Worm (Caenorhabditis elegans) whole organism, L1 larva: ENCODE results near the gene Y43F8B.12.

ENCODE experiments used
- F16B12.6 ChIP-seq: fragments of 150-350 bp; optimal IDR thresholded peaks from 2 replicates; lab custom pipeline; 2014; ENCODE audit warnings: missing biosample characterization, missing genetic modification characterization
- Y116A8C.19 ChIP-seq: sonication (generic microtip); optimal IDR thresholded peaks from 2 replicates; lab custom pipeline; 2016; ENCODE audit warnings: missing compliant biosample characterization, missing genetic modification characterization, borderline replicate concordance
- aha-1 ChIP-seq: fragments of 150-350 bp; optimal IDR thresholded peaks from 2 replicates; lab custom pipeline; 2014; ENCODE audit warnings: missing biosample characterization, missing genetic modification characterization
- alr-1 ChIP-seq: fragments of 200-800 bp; sonication (Bioruptor generic); optimal IDR thresholded peaks from 2 replicates; lab custom pipeline; 2018; ENCODE audit warnings: borderline replicate concordance, mild to moderate bottlenecking, missing genetic modification characterization, missing compliant biosample characterization
- aly-2 ChIP-seq: fragments of 150-350 bp; optimal IDR thresholded peaks from 2 replicates; lab custom pipeline; 2014; ENCODE audit warnings: missing biosample characterization, missing genetic modification characterization
- blmp-1 ChIP-seq: fragments of 150-350 bp; optimal IDR thresholded peaks from 2 replicates; lab custom pipeline; 2014; ENCODE audit warnings: missing biosample characterization, missing genetic modification characterization
- ceh-8 ChIP-seq: fragments of 200-800 bp; sonication (Bioruptor generic); optimal IDR thresholded peaks from 2 replicates; lab custom pipeline; 2018; ENCODE audit warnings: mild to moderate bottlenecking, missing genetic modification characterization, moderate library complexity, missing compliant biosample characterization
- ceh-82 ChIP-seq, 3 experiments: fragments of 150-350 bp in 1 of 3; sonication (generic microtip) in 2 of 3; optimal IDR thresholded peaks; 2 replicates each; lab custom pipeline; 2014 to 2017; ENCODE audit warnings: missing biosample characterization in 3 of 3, missing genetic modification characterization in 3 of 3
- ceh-88 ChIP-seq: fragments of 200-800 bp; sonication (Bioruptor generic); IDR thresholded peaks from 2 replicates; pipeline ENCODE4 v1.3.6; 2022; ENCODE audit warnings: missing genetic modification characterization, missing compliant biosample characterization
- ceh-90 ChIP-seq: sonication (generic microtip); optimal IDR thresholded peaks from 2 replicates; lab custom pipeline; 2016; ENCODE audit warnings: missing genetic modification characterization, missing compliant biosample characterization
- dsc-1 ChIP-seq: sonication (generic microtip); optimal IDR thresholded peaks from 2 replicates; lab custom pipeline; 2016; ENCODE audit warnings: mild to moderate bottlenecking, missing genetic modification characterization, missing compliant biosample characterization
- efl-1 ChIP-seq, 4 experiments: fragments of 150-350 bp; optimal IDR thresholded peaks in 3 of 4; peaks in 1 of 4; 1 replicate in 1 of 4; 2 replicates in 3 of 4; lab custom pipeline; 2014; ENCODE audit warnings: missing biosample characterization in 2 of 4, missing genetic modification characterization in 2 of 4, missing genetic modification reagents in 2 of 4
- egl-13 ChIP-seq: sonication (generic microtip); optimal IDR thresholded peaks from 2 replicates; lab custom pipeline; 2016; ENCODE audit warnings: missing genotype, missing genetic modification reagents, missing genetic modification characterization, missing compliant biosample characterization
- elt-2 ChIP-seq: sonication (generic microtip); optimal IDR thresholded peaks from 2 replicates; lab custom pipeline; 2016; ENCODE audit warnings: missing genetic modification characterization, mild to moderate bottlenecking, inconsistent platforms, missing compliant biosample characterization, missing genetic modification reagents
- ets-5 ChIP-seq: fragments of 200-800 bp; sonication (Bioruptor generic); IDR thresholded peaks from 2 replicates; pipeline ENCODE4 v1.3.6; 2022; ENCODE audit warnings: missing genetic modification characterization, missing compliant biosample characterization
- fkh-10 ChIP-seq: sonication (generic microtip); optimal IDR thresholded peaks from 2 replicates; lab custom pipeline; 2017; ENCODE audit warnings: missing biosample characterization, missing genetic modification reagents, missing genetic modification characterization
- grh-1 ChIP-seq: fragments of 200-800 bp; sonication (Bioruptor generic); IDR thresholded peaks from 2 replicates; pipeline ENCODE4 v1.3.6; 2022; ENCODE audit warnings: missing genetic modification reagents, missing genetic modification characterization, missing compliant biosample characterization
- hlh-4 ChIP-seq: sonication (generic microtip); optimal IDR thresholded peaks from 2 replicates; lab custom pipeline; 2016; ENCODE audit warnings: mild to moderate bottlenecking, missing genetic modification characterization, missing compliant biosample characterization
- hpl-2 ChIP-seq: fragments of 150-350 bp; optimal IDR thresholded peaks from 2 replicates; lab custom pipeline; 2014; ENCODE audit warnings: missing biosample characterization, missing genetic modification reagents, missing genetic modification characterization
- irx-1 ChIP-seq: sonication (generic microtip); optimal IDR thresholded peaks from 2 replicates; lab custom pipeline; 2016; ENCODE audit warnings: missing genetic modification characterization, missing compliant biosample characterization
- jun-1 ChIP-seq: fragments of 150-350 bp; optimal IDR thresholded peaks from 2 replicates; lab custom pipeline; 2014; ENCODE audit warnings: missing biosample characterization, missing genetic modification reagents, missing genetic modification characterization
- lin-15B ChIP-seq: fragments of 150-350 bp; sonication (generic microtip); optimal IDR thresholded peaks from 3 replicates; lab custom pipeline; 2014; ENCODE audit warnings: missing biosample characterization, missing genetic modification characterization
- mef-2 ChIP-seq: fragments of 150-350 bp; optimal IDR thresholded peaks from 2 replicates; lab custom pipeline; 2014; ENCODE audit warnings: missing biosample characterization, missing genetic modification characterization
- mep-1 ChIP-seq: fragments of 150-350 bp; optimal IDR thresholded peaks from 2 replicates; lab custom pipeline; 2014; ENCODE audit warnings: missing biosample characterization, missing genetic modification characterization
- nhr-12 ChIP-seq: sonication (generic microtip); optimal IDR thresholded peaks from 2 replicates; lab custom pipeline; 2017; ENCODE audit warnings: missing biosample characterization, missing genetic modification characterization
- nhr-19 ChIP-seq: fragments of 200-800 bp; sonication (Bioruptor generic); conservative IDR thresholded peaks from 2 replicates; pipeline ENCODE4 v1.3.6; 2022; ENCODE audit warnings: missing genetic modification characterization, missing compliant biosample characterization
- nhr-28 ChIP-seq: fragments of 150-350 bp; optimal IDR thresholded peaks from 2 replicates; lab custom pipeline; 2014; ENCODE audit warnings: missing biosample characterization, missing genetic modification characterization
- nhr-47 ChIP-seq: sonication (generic microtip); optimal IDR thresholded peaks from 2 replicates; lab custom pipeline; 2016; ENCODE audit warnings: mild to moderate bottlenecking, missing genetic modification characterization, moderate library complexity, missing compliant biosample characterization
- nhr-71 ChIP-seq: sonication (generic microtip); optimal IDR thresholded peaks from 2 replicates; lab custom pipeline; 2016; ENCODE audit warnings: mild to moderate bottlenecking, missing genetic modification characterization, moderate library complexity, missing compliant biosample characterization
- nhr-76 ChIP-seq: sonication (generic microtip); optimal IDR thresholded peaks from 2 replicates; lab custom pipeline; 2017; ENCODE audit warnings: missing biosample characterization, missing genetic modification characterization
- pag-3 ChIP-seq: sonication (generic microtip); optimal IDR thresholded peaks from 2 replicates; lab custom pipeline; 2017; ENCODE audit warnings: missing genetic modification characterization, mild to moderate bottlenecking, missing compliant biosample characterization, antibody characterized with exemption, borderline replicate concordance; ENCODE audit not compliant: insufficient read depth
- pax-3 ChIP-seq: fragments of 200-800 bp; sonication (Bioruptor generic); optimal IDR thresholded peaks from 2 replicates; lab custom pipeline; 2018; ENCODE audit warnings: mild to moderate bottlenecking, missing genetic modification characterization, moderate library complexity, missing compliant biosample characterization
- rnt-1 ChIP-seq: sonication (generic microtip); optimal IDR thresholded peaks from 2 replicates; lab custom pipeline; 2016; ENCODE audit warnings: mild to moderate bottlenecking, missing genetic modification characterization, moderate library complexity, missing compliant biosample characterization
- skn-1 ChIP-seq: fragments of 150-350 bp; optimal IDR thresholded peaks from 2 replicates; lab custom pipeline; 2014; ENCODE audit warnings: missing biosample characterization, missing genetic modification characterization
- snpc-4 ChIP-seq: fragments of 150-350 bp; optimal IDR thresholded peaks from 2 replicates; lab custom pipeline; 2014; ENCODE audit warnings: missing biosample characterization, missing genetic modification characterization
- tbx-2 ChIP-seq: sonication (generic microtip); optimal IDR thresholded peaks from 2 replicates; lab custom pipeline; 2016; ENCODE audit warnings: missing genetic modification characterization, missing compliant biosample characterization
- ztf-11 ChIP-seq, 2 experiments: sonication (generic microtip); optimal IDR thresholded peaks; 2 replicates each; lab custom pipeline; 2016 to 2017; ENCODE audit warnings: missing genetic modification characterization in 2 of 2, missing biosample characterization in 1 of 2, missing compliant biosample characterization in 1 of 2

The Y43F8B.12 gene

DNA sequence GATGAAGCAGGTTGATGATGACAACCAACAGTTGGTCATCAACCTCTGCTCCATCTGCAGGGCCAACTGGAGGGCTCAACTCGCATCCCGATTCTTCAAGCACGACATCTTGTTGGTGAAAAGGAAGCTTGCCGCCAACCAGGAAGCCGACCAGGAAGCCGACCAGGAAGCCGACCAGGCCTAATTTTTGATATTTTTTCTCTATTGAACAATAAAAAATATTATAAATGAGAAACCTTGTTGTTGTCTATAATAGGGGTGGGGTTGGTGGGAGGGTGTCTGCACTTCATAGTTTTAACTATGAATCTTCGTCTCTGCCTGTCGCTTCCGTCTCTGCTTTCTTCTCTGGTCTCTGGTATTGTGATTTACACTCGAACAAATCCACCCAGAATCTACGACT is 17.5 kb downstream of the Y43F8B.12 start, which contains the start of gene Y43F8B.18:
Gene Y43F8B.18, plus strand, starts transcription at position 301 of the 400 bp plus-strand sequence.
- no peak for TF ChIP-seq ceh-90 (tag; lab: Kevin White, UChicago)
- no peak for TF ChIP-seq rnt-1 (tag; lab: Kevin White, UChicago)
- TF ChIP-seq pax-3, result no peak
- TF ChIP-seq hlh-4 (tag; lab: Kevin White, UChicago), result no peak
- TF ChIP-seq mef-2, result no peak
- TF ChIP-seq alr-1, result no peak
- no peak for TF ChIP-seq irx-1 (tag; lab: Kevin White, UChicago)
- TF ChIP-seq skn-1 (tag; lab: Kevin White, UChicago), result no peak
- TF ChIP-seq ztf-11 (tag; optimal IDR thresholded peaks at IDR 0.05; lab: Kevin White, UChicago), result no peak
- TF ChIP-seq hpl-2 (GFP tag; lab: Kevin White, UChicago), result no peak
- TF ChIP-seq fkh-10, result no peak
- no peak for TF ChIP-seq pag-3 (tag; lab: Kevin White, UChicago)
- no peak for TF ChIP-seq F16B12.6 (tag; lab: Kevin White, UChicago)
- no peak for TF ChIP-seq egl-13 (tag; lab: Kevin White, UChicago)
- TF ChIP-seq ets-5 (GFP tag; lab: Robert Waterston, UW), result no peak
- TF ChIP-seq, all 84 proteins: peak for 0

DNA sequence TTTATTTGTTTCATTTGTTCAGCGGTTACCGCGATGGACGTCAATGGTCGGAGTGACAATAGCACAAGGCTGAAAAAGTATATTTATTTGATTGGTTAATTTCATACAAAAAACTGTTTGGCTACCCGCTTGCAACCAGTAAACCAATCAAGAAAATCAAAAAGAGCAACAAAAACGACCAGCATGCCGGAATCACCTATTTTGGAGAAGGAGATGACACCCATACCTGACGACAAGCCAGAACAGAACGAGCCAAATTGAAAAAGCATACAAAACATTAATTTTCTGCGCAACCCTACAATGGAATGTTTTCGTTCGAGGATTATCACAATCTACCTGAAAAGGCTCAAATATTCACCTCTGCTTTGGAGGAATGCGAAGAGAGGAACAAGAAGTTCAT is 22.3 kb downstream of the Y43F8B.12 start, which contains the start of gene Y43F8B.7:
Gene Y43F8B.7, plus strand, starts transcription at position 301 of the 400 bp plus-strand sequence.
- no peak for TF ChIP-seq nhr-76
- TF ChIP-seq ceh-8, result no peak
- no peak for TF ChIP-seq ceh-88 (GFP tag; lab: Robert Waterston, UW)
- TF ChIP-seq fkh-10, result no peak
- no peak for TF ChIP-seq elt-2 (tag; lab: Kevin White, UChicago)
- TF ChIP-seq nhr-28 (tag; lab: Kevin White, UChicago), result no peak
- TF ChIP-seq ets-5 (GFP tag; lab: Robert Waterston, UW), result no peak
- TF ChIP-seq jun-1 (tag; lab: Kevin White, UChicago), result no peak
- no peak for TF ChIP-seq alr-1
- no peak for TF ChIP-seq nhr-19 (GFP tag; lab: Robert Waterston, UW)
- TF ChIP-seq lin-15B, result no peak

DNA sequence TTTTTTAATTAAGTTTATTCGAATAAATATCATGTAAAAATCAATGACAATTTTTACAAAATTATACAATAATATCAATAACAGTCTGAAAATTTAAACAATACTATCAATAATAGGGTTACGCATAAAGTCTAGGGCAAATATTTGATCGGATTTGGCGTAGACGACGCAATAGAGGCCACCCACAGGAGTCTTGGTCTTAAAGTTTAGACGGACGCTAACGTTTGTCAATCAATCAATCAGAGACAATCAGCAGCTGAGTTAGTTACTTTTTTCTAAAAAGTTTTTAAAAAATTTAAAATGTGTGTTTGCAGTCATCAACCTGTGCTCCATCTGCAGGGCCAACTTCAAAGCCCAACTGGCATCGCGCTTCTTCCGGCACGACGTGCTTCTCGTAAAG is 23.1 kb downstream of the Y43F8B.12 start, which contains the start of gene Y43F8B.29:
Gene Y43F8B.29, plus strand, starts transcription at position 301 of the 400 bp plus-strand sequence.
- no peak for TF ChIP-seq mep-1
- TF ChIP-seq efl-1 (optimal IDR thresholded peaks at IDR 0.05; lab: Kevin White, UChicago), result no peak
- no peak for TF ChIP-seq efl-1 (GFP tag; optimal IDR thresholded peaks at IDR 0.05 in 1 of 2; lab: Kevin White, UChicago)
- no peak for TF ChIP-seq ceh-82 (tag; optimal IDR thresholded peaks at IDR 0.05; lab: Kevin White, UChicago)
- TF ChIP-seq blmp-1, result no peak
- no peak for TF ChIP-seq nhr-12
- TF ChIP-seq Y116A8C.19 (tag; lab: Kevin White, UChicago), result no peak
- TF ChIP-seq nhr-71 (tag; lab: Kevin White, UChicago), result no peak
- TF ChIP-seq dsc-1 (tag; lab: Kevin White, UChicago), result no peak
- no peak for TF ChIP-seq F16B12.6 (tag; lab: Kevin White, UChicago)
- TF ChIP-seq tbx-2 (tag; lab: Kevin White, UChicago), result no peak
- no peak for TF ChIP-seq aha-1
- TF ChIP-seq pag-3 (tag; lab: Kevin White, UChicago), result no peak
- no peak for TF ChIP-seq snpc-4
- no peak for TF ChIP-seq nhr-47 (tag; lab: Kevin White, UChicago)
- TF ChIP-seq grh-1 (GFP tag; lab: Robert Waterston, UW), result no peak
- no peak for TF ChIP-seq aly-2 (tag; lab: Kevin White, UChicago)

DNA sequence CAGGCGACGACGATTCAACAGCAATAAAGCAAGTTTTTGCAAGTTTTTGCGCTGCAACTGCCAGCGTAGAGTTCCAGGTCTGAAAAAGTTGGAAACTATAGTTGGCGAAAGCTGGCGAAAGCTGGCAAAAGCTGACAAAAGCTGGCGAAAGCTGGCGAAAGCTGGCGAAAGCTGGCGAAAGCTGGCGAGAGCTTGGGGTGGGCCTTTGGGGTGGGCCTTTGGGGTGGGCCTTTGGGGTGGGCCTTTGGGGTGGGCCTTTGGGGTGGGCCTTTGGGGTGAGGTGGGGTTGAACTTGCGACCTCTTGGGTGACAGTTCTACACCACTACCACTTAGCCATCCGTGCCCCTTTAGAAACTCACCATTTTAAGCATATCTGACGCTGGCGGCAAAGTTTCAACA is 27.0 kb downstream of the Y43F8B.12 start:
- TF ChIP-seq rnt-1 (tag; lab: Kevin White, UChicago), result no peak
